Fruit fly (Drosophila melanogaster): Measurements from ENCODE around the gene Tim8.

The Tim8 gene

DNA sequence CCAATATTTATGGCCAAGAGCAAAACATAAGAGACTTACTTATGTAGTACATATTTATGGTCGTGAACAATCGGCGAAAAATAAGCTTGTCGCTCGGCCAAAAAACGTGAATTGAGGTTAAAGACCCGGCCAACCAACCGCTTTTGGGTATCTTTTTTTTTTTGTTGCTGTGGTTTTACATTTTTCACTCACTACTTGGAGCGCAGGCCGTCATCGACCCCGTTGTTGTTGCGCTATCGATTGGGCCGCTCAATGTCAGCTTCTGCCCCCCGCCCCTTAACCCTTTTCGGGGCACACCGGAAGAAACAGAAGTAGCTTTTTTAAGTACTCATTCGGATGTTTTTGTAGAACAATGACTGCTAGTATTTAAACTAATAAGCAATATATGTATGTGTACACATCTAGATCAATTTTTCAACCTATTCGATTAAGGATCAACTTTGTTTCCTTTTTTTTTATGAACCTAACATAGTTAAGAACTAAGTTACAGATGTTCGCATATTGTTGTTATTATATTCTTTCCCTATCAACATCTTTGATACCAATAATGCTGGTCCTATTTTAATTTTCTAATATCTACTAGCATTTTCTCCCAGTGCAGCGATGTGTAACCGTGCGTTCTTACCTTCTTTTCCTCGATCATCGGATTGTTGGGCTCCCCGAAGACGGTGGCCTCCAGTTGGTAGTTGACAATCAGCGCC, 30.0 kb upstream of the Tim8 start:
- TF ChIP-seq Dfd (GFP tag; optimal IDR thresholded peaks at IDR 0.05) = no peak
- no peak for TF ChIP-seq Rel (GFP tag; optimal IDR thresholded peaks at IDR 0.05)
- TF ChIP-seq Rel (tag; optimal IDR thresholded peaks at IDR 0.05) = no peak
- peak; percentile 76 for TF ChIP-seq Sp1 (GFP tag; optimal IDR thresholded peaks at IDR 0.05)
- peak; percentile 53 for TF ChIP-seq ey (GFP tag; optimal IDR thresholded peaks at IDR 0.05)
- TF ChIP-seq Hr78 (GFP tag; optimal IDR thresholded peaks at IDR 0.05) = no peak
- TF ChIP-seq sv (GFP tag; optimal IDR thresholded peaks at IDR 0.05) = peak; percentile 56
- no peak for TF ChIP-seq dmrt93B (GFP tag; optimal IDR thresholded peaks at IDR 0.05)
- no peak for TF ChIP-seq pan (optimal IDR thresholded peaks at IDR 0.05)
- no peak for TF ChIP-seq Hnf4 (GFP tag; optimal IDR thresholded peaks at IDR 0.05)
- TF ChIP-seq rgr (GFP tag; optimal IDR thresholded peaks at IDR 0.05) = no peak
- peak in 1 of 2 experiments; percentile 85 for TF ChIP-seq foxo (GFP tag; optimal IDR thresholded peaks at IDR 0.05)
- peak; percentile 14 for TF ChIP-seq CG9705 (GFP tag; optimal IDR thresholded peaks at IDR 0.05)
- TF ChIP-seq HLH106 (tag; optimal IDR thresholded peaks at IDR 0.05) = peak; percentile 53
- no peak for TF ChIP-seq Jra (GFP tag; optimal IDR thresholded peaks at IDR 0.05)
- peak; percentile 54 for TF ChIP-seq woc (GFP tag; optimal IDR thresholded peaks at IDR 0.05)
- no peak for TF ChIP-seq N (GFP tag; optimal IDR thresholded peaks at IDR 0.05)
- TF ChIP-seq usp (GFP tag; optimal IDR thresholded peaks at IDR 0.05) = no peak
- peak; percentile 85 for TF ChIP-seq fru (GFP tag; optimal IDR thresholded peaks at IDR 0.05)
- peak; percentile 41 for TF ChIP-seq CG32264 (GFP tag; optimal IDR thresholded peaks at IDR 0.05)
- TF ChIP-seq OdsH (GFP tag; optimal IDR thresholded peaks at IDR 0.05) = peak; percentile 63
- TF ChIP-seq lola (GFP tag; optimal IDR thresholded peaks at IDR 0.05) = no peak
- no peak for TF ChIP-seq Myc (optimal IDR thresholded peaks at IDR 0.05)
- TF ChIP-seq psq (GFP tag; optimal IDR thresholded peaks at IDR 0.05) = peak; percentile 48
- no peak for TF ChIP-seq tai (GFP tag; optimal IDR thresholded peaks at IDR 0.05)
- no peak for TF ChIP-seq dl (GFP tag; optimal IDR thresholded peaks at IDR 0.05; ENCODE audit: insufficient read depth in 1 of 2, partially characterized antibody in 2 of 2)
- no peak for TF ChIP-seq CrebA (GFP tag; optimal IDR thresholded peaks at IDR 0.05; ENCODE audit: borderline replicate concordance)
- TF ChIP-seq Vsx2 (GFP tag; optimal IDR thresholded peaks at IDR 0.05; ENCODE audit: partially characterized antibody) = no peak
- TF ChIP-seq br (GFP tag; optimal IDR thresholded peaks at IDR 0.05) = peak; percentile 55
- TF ChIP-seq h (GFP tag; optimal IDR thresholded peaks at IDR 0.05) = peak; percentile 6
- no peak for TF ChIP-seq Abd-B (GFP tag; optimal IDR thresholded peaks at IDR 0.05)
- no peak for TF ChIP-seq jim (GFP tag; optimal IDR thresholded peaks at IDR 0.05)
- TF ChIP-seq GATAd (GFP tag; optimal IDR thresholded peaks at IDR 0.05) = no peak
- no peak for TF ChIP-seq Dif (GFP tag; optimal IDR thresholded peaks at IDR 0.05; ENCODE audit: partially characterized antibody)
- TF ChIP-seq Mio (GFP tag; optimal IDR thresholded peaks at IDR 0.05) = no peak
- TF ChIP-seq sage (GFP tag; optimal IDR thresholded peaks at IDR 0.05) = no peak
- TF ChIP-seq dsf (GFP tag; optimal IDR thresholded peaks at IDR 0.05; ENCODE audit: borderline replicate concordance) = no peak
- TF ChIP-seq brk (GFP tag; optimal IDR thresholded peaks at IDR 0.05) = no peak
- no peak for TF ChIP-seq Hr83 (GFP tag; optimal IDR thresholded peaks at IDR 0.05; ENCODE audit: poor library complexity, severe bottlenecking)

DNA sequence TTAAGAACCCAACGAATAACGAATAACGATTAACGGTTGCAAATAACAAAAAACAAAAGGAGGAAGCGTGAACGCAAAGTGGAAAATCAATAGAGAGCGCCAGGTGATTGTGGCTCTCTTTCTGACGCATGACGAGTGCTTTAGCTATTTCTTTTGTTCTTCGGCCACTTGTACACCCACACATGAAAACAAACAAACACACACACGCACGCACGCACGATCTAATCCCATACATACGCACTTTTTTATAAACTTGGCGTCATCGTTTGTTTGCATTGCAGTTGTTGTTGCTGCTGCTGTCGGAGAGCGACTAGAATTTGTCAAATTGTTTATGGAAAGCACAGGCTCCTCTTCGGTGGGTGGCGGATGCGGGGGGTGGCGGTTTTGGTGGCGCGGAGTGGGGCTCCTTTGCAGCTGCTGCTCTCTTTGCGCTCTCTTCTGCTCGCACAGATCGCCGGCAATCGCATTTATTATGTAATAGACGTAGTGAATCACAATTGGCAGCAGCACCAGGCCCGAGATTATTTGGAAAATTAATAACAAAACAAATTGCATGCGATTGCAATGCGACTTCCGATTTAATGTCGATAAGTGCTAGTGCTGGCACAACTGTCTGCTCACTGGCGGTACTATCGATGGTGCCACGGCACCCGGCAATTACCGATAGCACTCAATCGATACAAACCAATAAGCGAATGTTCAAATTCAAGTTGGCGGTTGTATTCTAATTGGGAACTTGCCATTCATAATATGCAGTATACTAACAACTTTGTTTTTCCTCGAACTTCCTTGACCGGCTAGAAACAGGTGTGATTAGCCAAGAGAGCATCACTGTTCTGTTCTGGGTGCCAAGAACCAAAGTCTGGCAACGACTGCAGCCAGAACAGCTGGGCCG, 29.0 kb upstream of the Tim8 start:
- TF ChIP-seq CG9705 (GFP tag; optimal IDR thresholded peaks at IDR 0.05) (no peak), usp (GFP tag; optimal IDR thresholded peaks at IDR 0.05) (no peak), Dif (GFP tag; optimal IDR thresholded peaks at IDR 0.05; ENCODE audit: partially characterized antibody) (no peak), HLH106 (tag; optimal IDR thresholded peaks at IDR 0.05) (peak; percentile 53), psq (GFP tag; optimal IDR thresholded peaks at IDR 0.05) (peak; percentile 95), brk (GFP tag; optimal IDR thresholded peaks at IDR 0.05) (no peak), fru (GFP tag; optimal IDR thresholded peaks at IDR 0.05) (peak; percentile 38), Dfd (GFP tag; optimal IDR thresholded peaks at IDR 0.05) (no peak), woc (GFP tag; optimal IDR thresholded peaks at IDR 0.05) (peak; percentile 74), foxo (GFP tag; optimal IDR thresholded peaks at IDR 0.05) (peak in 1 of 2 experiments; percentile 65), Sp1 (GFP tag; optimal IDR thresholded peaks at IDR 0.05) (peak; percentile 3), sage (GFP tag; optimal IDR thresholded peaks at IDR 0.05) (no peak), h (GFP tag; optimal IDR thresholded peaks at IDR 0.05) (peak; percentile 78), sv (GFP tag; optimal IDR thresholded peaks at IDR 0.05) (no peak), Vsx2 (GFP tag; optimal IDR thresholded peaks at IDR 0.05; ENCODE audit: partially characterized antibody) (no peak), Hnf4 (GFP tag; optimal IDR thresholded peaks at IDR 0.05) (no peak), CG32264 (GFP tag; optimal IDR thresholded peaks at IDR 0.05) (no peak), GATAd (GFP tag; optimal IDR thresholded peaks at IDR 0.05) (peak; percentile 20), jim (GFP tag; optimal IDR thresholded peaks at IDR 0.05) (no peak), CrebA (GFP tag; optimal IDR thresholded peaks at IDR 0.05; ENCODE audit: borderline replicate concordance) (no peak), rgr (GFP tag; optimal IDR thresholded peaks at IDR 0.05) (peak; percentile 52), Hr83 (GFP tag; optimal IDR thresholded peaks at IDR 0.05; ENCODE audit: poor library complexity, severe bottlenecking) (peak; percentile 22), Jra (GFP tag; optimal IDR thresholded peaks at IDR 0.05) (peak; percentile 52), dl (GFP tag; optimal IDR thresholded peaks at IDR 0.05; ENCODE audit: insufficient read depth in 1 of 2, partially characterized antibody in 2 of 2) (no peak), Myc (optimal IDR thresholded peaks at IDR 0.05) (peak; percentile 91), OdsH (GFP tag; optimal IDR thresholded peaks at IDR 0.05) (peak; percentile 9), Rel (GFP tag; optimal IDR thresholded peaks at IDR 0.05) (no peak), Rel (tag; optimal IDR thresholded peaks at IDR 0.05) (peak; percentile 4), N (GFP tag; optimal IDR thresholded peaks at IDR 0.05) (no peak), Hr78 (GFP tag; optimal IDR thresholded peaks at IDR 0.05) (no peak), Abd-B (GFP tag; optimal IDR thresholded peaks at IDR 0.05) (no peak), tai (GFP tag; optimal IDR thresholded peaks at IDR 0.05) (no peak), pan (optimal IDR thresholded peaks at IDR 0.05) (no peak), br (GFP tag; optimal IDR thresholded peaks at IDR 0.05) (peak; percentile 20), lola (GFP tag; optimal IDR thresholded peaks at IDR 0.05) (no peak), dmrt93B (GFP tag; optimal IDR thresholded peaks at IDR 0.05) (no peak), dsf (GFP tag; optimal IDR thresholded peaks at IDR 0.05; ENCODE audit: borderline replicate concordance) (no peak), Mio (GFP tag; optimal IDR thresholded peaks at IDR 0.05) (no peak)

All from whole organism, wandering third instar larva.